Fruit fly (Drosophila melanogaster): ENCODE data around the gene CG2983.
A peak's percentile ranks its signal among the peaks of the same experiment; 100 is the strongest.

Gene CG2983

DNA sequence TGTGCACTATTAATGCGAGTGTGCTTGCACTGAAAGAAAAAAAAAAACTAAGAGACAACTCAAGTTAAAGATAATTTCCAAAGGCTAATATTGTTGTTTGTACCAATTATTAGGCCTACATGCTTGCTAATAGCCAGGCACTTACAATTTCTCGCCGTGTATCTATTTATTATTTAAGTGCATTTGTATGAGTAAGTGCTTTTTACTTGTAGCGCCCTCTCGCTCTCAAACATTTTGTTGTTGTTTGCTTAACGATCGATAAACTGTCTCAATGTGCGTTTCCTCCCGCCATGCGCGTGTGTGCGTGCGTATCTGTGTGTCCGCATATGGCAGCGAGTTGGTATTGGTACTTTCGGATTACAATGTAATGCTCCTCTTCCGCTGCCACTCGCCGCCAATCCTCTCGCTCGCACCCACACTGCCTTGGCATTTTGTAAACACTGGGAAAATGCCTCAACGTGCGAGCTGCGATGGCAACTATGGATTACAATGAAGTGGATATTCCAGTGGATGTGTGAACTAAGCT is 49.7 kb downstream of the CG2983 start (continued):
- TF ChIP-seq zfh2 (GFP tag; optimal IDR thresholded peaks at IDR 0.05) (peak; percentile 34), CG10321 (GFP tag; IDR thresholded peaks at IDR 0.05) (peak; percentile 45; the same call in 1 of the 2 replicates), HmgD (GFP tag; optimal IDR thresholded peaks at IDR 0.05) (peak; percentile 55), Nf-YB (GFP tag; optimal IDR thresholded peaks at IDR 0.05) (peak; percentile 32), ERR (GFP tag; optimal IDR thresholded peaks at IDR 0.05) (peak; percentile 66), dan (GFP tag; IDR thresholded peaks at IDR 0.05) (peak; percentile 34; the same call in 1 of the 2 replicates), br (optimal IDR thresholded peaks at IDR 0.05) (no peak), Optix (GFP tag; IDR thresholded peaks at IDR 0.05) (peak; percentile 83), CG34224 (GFP tag; IDR thresholded peaks at IDR 0.05; ENCODE audit: partially characterized antibody) (no peak), Gsc (GFP tag; IDR thresholded peaks at IDR 0.05) (no peak), nerfin-1 (tag; optimal IDR thresholded peaks at IDR 0.05) (peak; percentile 82), CG6175 (GFP tag; IDR thresholded peaks at IDR 0.05) (peak; percentile 26; the same call in 1 of the 3 replicates), CG17568 (GFP tag; optimal IDR thresholded peaks at IDR 0.05) (peak; percentile 57), unpg (GFP tag; optimal IDR thresholded peaks at IDR 0.05) (peak; percentile 77), CG3281 (GFP tag; optimal IDR thresholded peaks at IDR 0.05) (peak; percentile 32), al (GFP tag; IDR thresholded peaks at IDR 0.05) (no peak), CG12071 (GFP tag; optimal IDR thresholded peaks at IDR 0.05) (peak; percentile 36), salm (tag; optimal IDR thresholded peaks at IDR 0.05) (peak; percentile 54), Kr (GFP tag; optimal IDR thresholded peaks at IDR 0.05) (no peak), CG34422 (GFP tag; IDR thresholded peaks at IDR 0.05) (peak; percentile 90), aop (GFP tag; IDR thresholded peaks at IDR 0.05) (0 out of 2 replicates have a peak, but pooled peaks have one; percentile 30), emc (GFP tag; optimal IDR thresholded peaks at IDR 0.05) (peak; percentile 64), ato (GFP tag; IDR thresholded peaks at IDR 0.05; ENCODE audit: partially characterized antibody) (no peak), pnt (GFP tag; optimal IDR thresholded peaks at IDR 0.05) (peak; percentile 92), lab (GFP tag; optimal IDR thresholded peaks at IDR 0.05) (peak; percentile 76), Dip2 (GFP tag; IDR thresholded peaks at IDR 0.05) (no peak), eyg (GFP tag; optimal IDR thresholded peaks at IDR 0.05) (peak; percentile 74), CG14965 (GFP tag; optimal IDR thresholded peaks at IDR 0.05; ENCODE audit: borderline replicate concordance) (peak; percentile 9), dmrt11E (tag; optimal IDR thresholded peaks at IDR 0.05) (peak; percentile 78), CG8765 (GFP tag; IDR thresholded peaks at IDR 0.05) (peak; percentile 7; the same call in 1 of the 2 replicates), Stat92E (GFP tag; optimal IDR thresholded peaks at IDR 0.05) (no peak), CG31388 (GFP tag; optimal IDR thresholded peaks at IDR 0.05) (peak; percentile 78), mirr (GFP tag; optimal IDR thresholded peaks at IDR 0.05) (peak; percentile 64), tap (tag; optimal IDR thresholded peaks at IDR 0.05) (no peak), CG5245 (GFP tag; optimal IDR thresholded peaks at IDR 0.05) (peak; percentile 83), pita (GFP tag; optimal IDR thresholded peaks at IDR 0.05) (no peak), CG7928 (GFP tag; optimal IDR thresholded peaks at IDR 0.05) (no peak), pzg (GFP tag; optimal IDR thresholded peaks at IDR 0.05) (no peak), CG5953 (GFP tag; IDR thresholded peaks at IDR 0.05) (peak; percentile 46; the same call in 1 of the 2 replicates), CG10274 (GFP tag; optimal IDR thresholded peaks at IDR 0.05) (peak; percentile 20), trh (GFP tag; optimal IDR thresholded peaks at IDR 0.05) (peak; percentile 63), z (GFP tag; IDR thresholded peaks at IDR 0.05) (no peak), CG5180 (GFP tag; optimal IDR thresholded peaks at IDR 0.05) (peak; percentile 93), Dp (GFP tag; optimal IDR thresholded peaks at IDR 0.05) (no peak), luna (GFP tag; optimal IDR thresholded peaks at IDR 0.05) (no peak), sqz (GFP tag; optimal IDR thresholded peaks at IDR 0.05) (no peak), Lpt (GFP tag; optimal IDR thresholded peaks at IDR 0.05) (no peak), Poxn (GFP tag; IDR thresholded peaks at IDR 0.05) (no peak), Abd-B (GFP tag; optimal IDR thresholded peaks at IDR 0.05) (peak; percentile 87), CG12299 (tag; optimal IDR thresholded peaks at IDR 0.05) (no peak)

Data from whole organism, embryonic.